Worm (Caenorhabditis elegans): Measurements from ENCODE around the gene melo-3.

- TF ChIP-seq aly-1 (tag; optimal IDR thresholded peaks at IDR 0.05) (no peak), B0310.2 (tag; optimal IDR thresholded peaks at IDR 0.05) (no peak), ama-1 (optimal IDR thresholded peaks at IDR 0.05) (no peak), flt-1 (GFP tag; IDR thresholded peaks at IDR 0.05) (no peak), ets-7 (tag; optimal IDR thresholded peaks at IDR 0.05) (no peak), tbx-11 (GFP tag; IDR thresholded peaks at IDR 0.05) (no peak), hnd-1 (tag; optimal IDR thresholded peaks at IDR 0.05) (no peak), F13C5.2 (tag; optimal IDR thresholded peaks at IDR 0.05) (no peak), pes-1 (GFP tag; IDR thresholded peaks at IDR 0.05) (no peak), ceh-36 (tag; optimal IDR thresholded peaks at IDR 0.05) (no peak), tbx-37 (GFP tag; conservative IDR thresholded peaks at IDR 0.05) (no peak), hmbx-1 (tag; optimal IDR thresholded peaks at IDR 0.05) (no peak), ceh-13 (GFP tag; optimal IDR thresholded peaks at IDR 0.05) (no peak)
Observed at ce11 chrV:14990843-14991242, 45.8 kb downstream of the melo-3 start, which contains the start of the genes cdt-2 and T01C3.2.

Data from whole organism, early embryonic.